Worm (Caenorhabditis elegans) whole organism, young adult: Measurements from ENCODE around the gene srb-11.

ENCODE experiments used
- C06A6.2 ChIP-seq: fragments of 200-800 bp; sonication (Bioruptor generic); conservative IDR thresholded peaks from 2 replicates; pipeline ENCODE4 v1.3.6; 2022; ENCODE audit warnings: missing genetic modification characterization, missing compliant biosample characterization
- C17E4.6 ChIP-seq: fragments of 200-800 bp; sonication (Bioruptor generic); IDR thresholded peaks from 2 replicates; pipeline ENCODE4 v1.3.6; 2022; ENCODE audit warnings: missing genetic modification reagents, missing genetic modification characterization, missing compliant biosample characterization
- F10E7.11 ChIP-seq: sonication (generic microtip); optimal IDR thresholded peaks from 2 replicates; lab custom pipeline; 2017; ENCODE audit warnings: mild to moderate bottlenecking, missing genetic modification characterization, moderate library complexity, missing compliant biosample characterization
- F23B12.7 ChIP-seq: sonication (generic microtip); optimal IDR thresholded peaks from 2 replicates; lab custom pipeline; 2017; ENCODE audit warnings: missing genetic modification characterization, mild to moderate bottlenecking, missing compliant biosample characterization, antibody characterized with exemption, moderate library complexity; ENCODE audit not compliant: insufficient read depth
- F57C9.4 ChIP-seq: sonication (generic microtip); optimal IDR thresholded peaks from 2 replicates; lab custom pipeline; 2017; ENCODE audit warnings: mild to moderate bottlenecking, missing genetic modification characterization, missing compliant biosample characterization
- K12H6.12 ChIP-seq: fragments of 200-800 bp; sonication (Bioruptor generic); optimal IDR thresholded peaks from 2 replicates; lab custom pipeline; 2018; ENCODE audit warnings: mild to moderate bottlenecking, missing genetic modification characterization, missing compliant biosample characterization
- ama-1 ChIP-seq, 3 experiments: fragments of 150-350 bp in 1 of 3; sonication (generic microtip) in 2 of 3; optimal IDR thresholded peaks; 2 replicates each; lab custom pipeline; 2014 to 2018; ENCODE audit warnings: missing biosample characterization in 2 of 3, missing genetic modification characterization in 2 of 3, missing genetic modification reagents in 2 of 3
- aptf-3 ChIP-seq: fragments of 200-800 bp; sonication (Bioruptor generic); IDR thresholded peaks from 2 replicates; pipeline ENCODE4 v1.3.6; 2022; ENCODE audit warnings: missing genetic modification characterization, missing compliant biosample characterization
- athp-1 ChIP-seq: sonication (generic microtip); optimal IDR thresholded peaks from 2 replicates; lab custom pipeline; 2017; ENCODE audit warnings: mild to moderate bottlenecking, missing genetic modification characterization, missing compliant biosample characterization
- attf-6 ChIP-seq: fragments of 200-800 bp; sonication (Bioruptor generic); IDR thresholded peaks from 2 replicates; pipeline ENCODE4 v1.3.6; 2022; ENCODE audit warnings: missing genetic modification reagents, missing genetic modification characterization, missing compliant biosample characterization
- bed-1 ChIP-seq: fragments of 200-800 bp; sonication (Bioruptor generic); IDR thresholded peaks from 2 replicates; pipeline ENCODE4 v1.3.6; 2022; ENCODE audit warnings: missing genetic modification reagents, missing genetic modification characterization, missing compliant biosample characterization
- bed-2 ChIP-seq: fragments of 200-800 bp; sonication (Bioruptor generic); IDR thresholded peaks from 2 replicates; pipeline ENCODE4 v1.3.6; 2022; ENCODE audit warnings: missing genetic modification reagents, missing genetic modification characterization, missing compliant biosample characterization
- ccch-3 ChIP-seq: fragments of 200-800 bp; sonication (Bioruptor generic); optimal IDR thresholded peaks from 2 replicates; lab custom pipeline; 2018; ENCODE audit warnings: mild to moderate bottlenecking, missing genetic modification characterization, missing compliant biosample characterization
- cebp-2 ChIP-seq: fragments of 200-800 bp; sonication (Bioruptor generic); IDR thresholded peaks from 2 replicates; pipeline ENCODE4 v1.3.6; 2022; ENCODE audit warnings: missing genetic modification characterization, missing compliant biosample characterization
- ceh-100 ChIP-seq: fragments of 200-800 bp; sonication (Bioruptor generic); IDR thresholded peaks from 2 replicates; pipeline ENCODE4 v1.3.6; 2022; ENCODE audit warnings: missing genetic modification reagents, missing genetic modification characterization, missing compliant biosample characterization
- ceh-27 ChIP-seq: fragments of 200-800 bp; sonication (Bioruptor generic); optimal IDR thresholded peaks from 2 replicates; lab custom pipeline; 2018; ENCODE audit warnings: mild to moderate bottlenecking, missing genetic modification characterization, moderate library complexity, missing compliant biosample characterization
- chd-7 ChIP-seq: sonication (generic microtip); optimal IDR thresholded peaks from 2 replicates; lab custom pipeline; 2016; ENCODE audit warnings: mild to moderate bottlenecking, missing genetic modification characterization, moderate library complexity, missing compliant biosample characterization
- die-1 ChIP-seq: sonication (generic microtip); optimal IDR thresholded peaks from 2 replicates; lab custom pipeline; 2016; ENCODE audit warnings: missing genotype, mild to moderate bottlenecking, missing genetic modification characterization, missing compliant biosample characterization
- dox-1 ChIP-seq: fragments of 200-800 bp; sonication (Bioruptor generic); IDR thresholded peaks from 2 replicates; pipeline ENCODE4 v1.3.6; 2022; ENCODE audit warnings: missing genetic modification reagents, missing genetic modification characterization, missing compliant biosample characterization
- dpl-1 ChIP-seq: fragments of 150-350 bp; optimal IDR thresholded peaks from 2 replicates; lab custom pipeline; 2014; ENCODE audit warnings: missing biosample characterization, missing genetic modification reagents, missing genetic modification characterization
- efl-1 ChIP-seq: fragments of 150-350 bp; optimal IDR thresholded peaks from 2 replicates; lab custom pipeline; 2014; ENCODE audit warnings: missing biosample characterization, missing genetic modification reagents, missing genetic modification characterization
- ekl-4 ChIP-seq: fragments of 200-800 bp; sonication (Bioruptor generic); IDR thresholded peaks from 2 replicates; pipeline ENCODE4 v1.3.6; 2022; ENCODE audit warnings: missing genetic modification reagents, missing genetic modification characterization, missing compliant biosample characterization
- hlh-12 ChIP-seq: sonication (generic microtip); optimal IDR thresholded peaks from 2 replicates; lab custom pipeline; 2016; ENCODE audit warnings: missing genetic modification characterization, missing compliant biosample characterization
- hlh-26 ChIP-seq: fragments of 200-800 bp; sonication (Bioruptor generic); conservative IDR thresholded peaks from 2 replicates; pipeline ENCODE4 v1.3.6; 2022; ENCODE audit warnings: missing genetic modification reagents, missing genetic modification characterization, missing compliant biosample characterization
- hsf-1 ChIP-seq: fragments of 200-800 bp; sonication (Bioruptor generic); IDR thresholded peaks from 2 replicates; pipeline ENCODE4 v1.3.6; 2022; ENCODE audit warnings: missing genetic modification reagents, missing genetic modification characterization, missing compliant biosample characterization
- lin-26 ChIP-seq: fragments of 200-800 bp; sonication (Bioruptor generic); IDR thresholded peaks from 2 replicates; pipeline ENCODE4 v1.3.6; 2022; ENCODE audit warnings: missing genetic modification reagents, missing genetic modification characterization, missing compliant biosample characterization
- lin-35 ChIP-seq, 3 experiments: fragments of 150-350 bp in 2 of 3; sonication (generic microtip) in 1 of 3; optimal IDR thresholded peaks; 2 replicates each; lab custom pipeline; 2014 to 2018; ENCODE audit warnings: missing biosample characterization in 3 of 3, missing genetic modification characterization in 3 of 3, missing genetic modification reagents in 3 of 3
- lin-40 ChIP-seq: sonication (generic microtip); optimal IDR thresholded peaks from 2 replicates; lab custom pipeline; 2016; ENCODE audit warnings: missing genetic modification characterization, mild to moderate bottlenecking, missing compliant biosample characterization, missing genotype, missing genetic modification reagents
- lin-54 ChIP-seq: fragments of 200-800 bp; sonication (Bioruptor generic); optimal IDR thresholded peaks from 2 replicates; lab custom pipeline; 2018; ENCODE audit warnings: mild to moderate bottlenecking, missing genetic modification characterization, missing compliant biosample characterization
- nfyb-1 ChIP-seq: fragments of 200-800 bp; sonication (Bioruptor generic); IDR thresholded peaks from 2 replicates; pipeline ENCODE4 v1.3.6; 2022; ENCODE audit warnings: missing genetic modification reagents, missing genetic modification characterization, missing compliant biosample characterization
- nhr-120 ChIP-seq: fragments of 200-800 bp; sonication (Bioruptor generic); IDR thresholded peaks from 2 replicates; pipeline ENCODE4 v1.3.6; 2022; ENCODE audit warnings: missing genetic modification characterization, missing compliant biosample characterization
- nhr-179 ChIP-seq: sonication (generic microtip); optimal IDR thresholded peaks from 2 replicates; lab custom pipeline; 2016; ENCODE audit warnings: mild to moderate bottlenecking, missing genetic modification characterization, missing compliant biosample characterization
- rcor-1 ChIP-seq: fragments of 200-800 bp; sonication (Bioruptor generic); IDR thresholded peaks from 2 replicates; pipeline ENCODE4 v1.3.6; 2022; ENCODE audit warnings: missing genetic modification reagents, missing genetic modification characterization, missing compliant biosample characterization
- repo-1 ChIP-seq: sonication (generic microtip); optimal IDR thresholded peaks from 2 replicates; lab custom pipeline; 2017; ENCODE audit warnings: mild to moderate bottlenecking, missing genetic modification characterization, missing compliant biosample characterization
- sdz-38 ChIP-seq: sonication (generic microtip); optimal IDR thresholded peaks from 2 replicates; lab custom pipeline; 2016; ENCODE audit warnings: missing genotype, missing genetic modification characterization, missing compliant biosample characterization
- snpc-1.1 ChIP-seq: sonication (generic microtip); optimal IDR thresholded peaks from 2 replicates; lab custom pipeline; 2017; ENCODE audit warnings: missing genetic modification characterization, mild to moderate bottlenecking, missing compliant biosample characterization, antibody characterized with exemption, moderate library complexity, missing genotype, missing genetic modification reagents; ENCODE audit not compliant: insufficient read depth
- snpc-1.3 ChIP-seq: sonication (generic microtip); optimal IDR thresholded peaks from 2 replicates; lab custom pipeline; 2017; ENCODE audit warnings: missing genetic modification characterization, mild to moderate bottlenecking, missing compliant biosample characterization, antibody characterized with exemption, moderate library complexity, missing genotype, missing genetic modification reagents; ENCODE audit not compliant: insufficient read depth
- snpc-4 ChIP-seq, 5 experiments: fragments of 150-350 bp in 1 of 5; sonication (generic microtip) in 4 of 5; optimal IDR thresholded peaks; 2 replicates each; lab custom pipeline; 2014 to 2018; ENCODE audit warnings: missing genetic modification characterization in 5 of 5, missing biosample characterization in 3 of 5, antibody characterized with exemption in 2 of 5, mild to moderate bottlenecking in 2 of 5, missing compliant biosample characterization in 2 of 5, missing genotype in 2 of 5, moderate library complexity in 2 of 5, missing genetic modification reagents in 1 of 5
- somi-1 ChIP-seq: fragments of 200-800 bp; sonication (Bioruptor generic); optimal IDR thresholded peaks from 2 replicates; lab custom pipeline; 2018; ENCODE audit warnings: mild to moderate bottlenecking, missing genetic modification characterization, missing compliant biosample characterization
- sptf-2 ChIP-seq: fragments of 200-800 bp; sonication (Bioruptor generic); optimal IDR thresholded peaks from 2 replicates; lab custom pipeline; 2018; ENCODE audit warnings: mild to moderate bottlenecking, missing genetic modification characterization, missing compliant biosample characterization
- tbp1 ChIP-seq: fragments of 200-800 bp; sonication (Bioruptor generic); optimal IDR thresholded peaks from 2 replicates; lab custom pipeline; 2018; ENCODE audit warnings: mild to moderate bottlenecking, missing genetic modification characterization, missing compliant biosample characterization
- unc-130 ChIP-seq: sonication (generic microtip); optimal IDR thresholded peaks from 2 replicates; lab custom pipeline; 2016; ENCODE audit warnings: missing genetic modification reagents, missing genetic modification characterization, missing compliant biosample characterization
- zfh-2 ChIP-seq: fragments of 200-800 bp; sonication (Bioruptor generic); conservative IDR thresholded peaks from 2 replicates; pipeline ENCODE4 v1.3.6; 2022; ENCODE audit warnings: missing genetic modification reagents, missing genetic modification characterization, missing compliant biosample characterization
- ztf-18 ChIP-seq: sonication (generic microtip); optimal IDR thresholded peaks from 2 replicates; lab custom pipeline; 2016; ENCODE audit warnings: missing genotype, mild to moderate bottlenecking, missing genetic modification characterization, missing compliant biosample characterization
- ztf-3 ChIP-seq: fragments of 200-800 bp; sonication (Bioruptor generic); optimal IDR thresholded peaks from 2 replicates; lab custom pipeline; 2018; ENCODE audit warnings: mild to moderate bottlenecking, missing genetic modification characterization, missing compliant biosample characterization
- ztf-6 ChIP-seq: fragments of 200-800 bp; sonication (Bioruptor generic); IDR thresholded peaks from 2 replicates; pipeline ENCODE4 v1.3.6; 2022; ENCODE audit warnings: missing genetic modification reagents, missing genetic modification characterization, missing compliant biosample characterization

srb-11 gene

ce11 chrIII:6449854-6450253 is 42.9 kb downstream of the srb-11 start:
- no peak for TF ChIP-seq F23B12.7 (tag; lab: Kevin White, UChicago)
- 0 out of 2 replicates have a peak, but pooled peaks have one; percentile 30 for TF ChIP-seq attf-6 (GFP tag; lab: Robert Waterston, UW)
- peak; percentile 46 for TF ChIP-seq repo-1 (tag; lab: Kevin White, UChicago)

ce11 chrIII:6447521-6447920 is 45.2 kb downstream of the srb-11 start:
- no peak for TF ChIP-seq nhr-120 (GFP tag; lab: Robert Waterston, UW)
- TF ChIP-seq lin-35 (GFP tag; optimal IDR thresholded peaks at IDR 0.05; lab: Kevin White, UChicago), result no peak
- no peak for TF ChIP-seq lin-26
- TF ChIP-seq C06A6.2 (GFP tag; lab: Robert Waterston, UW), result peak; percentile 57; the same call in 1 of the 2 replicates
- TF ChIP-seq die-1 (tag; lab: Kevin White, UChicago), result no peak
- no peak for TF ChIP-seq F10E7.11 (tag; lab: Kevin White, UChicago)
- TF ChIP-seq nhr-179 (tag; lab: Kevin White, UChicago), result no peak
- TF ChIP-seq aptf-3 (GFP tag; lab: Robert Waterston, UW), result no peak
- no peak for TF ChIP-seq C17E4.6
- no peak for TF ChIP-seq chd-7 (tag; lab: Kevin White, UChicago)
- TF ChIP-seq ztf-18 (tag; lab: Kevin White, UChicago), result no peak
- peak; percentile 7 for TF ChIP-seq somi-1
- no peak for TF ChIP-seq hlh-12 (tag; lab: Kevin White, UChicago)
- TF ChIP-seq bed-1 (GFP tag; lab: Robert Waterston, UW), result no peak
- TF ChIP-seq dpl-1, result no peak
- no peak for TF ChIP-seq ztf-3
- TF ChIP-seq zfh-2, result no peak
- no peak for TF ChIP-seq snpc-1.3 (tag; lab: Kevin White, UChicago)
- TF ChIP-seq F23B12.7 (tag; lab: Kevin White, UChicago), result no peak
- no peak for TF ChIP-seq rcor-1 (GFP tag; lab: Robert Waterston, UW)
- peak; percentile 13 for TF ChIP-seq lin-54
- TF ChIP-seq nfyb-1 (GFP tag; lab: Robert Waterston, UW), result no peak
- peak; percentile 36 for TF ChIP-seq lin-40
- no peak for TF ChIP-seq ekl-4 (GFP tag; lab: Robert Waterston, UW)
- no peak for TF ChIP-seq sdz-38 (tag; lab: Kevin White, UChicago)
- TF ChIP-seq F57C9.4 (tag; lab: Kevin White, UChicago), result no peak
- no peak for TF ChIP-seq ceh-100 (GFP tag; lab: Robert Waterston, UW)
- no peak for TF ChIP-seq ztf-6 (GFP tag; lab: Robert Waterston, UW)
- peak; percentile 7 for TF ChIP-seq K12H6.12 (tag; lab: Kevin White, UChicago)
- no peak for TF ChIP-seq tbp1 (GFP tag; lab: Kevin White, UChicago)
- TF ChIP-seq dox-1 (GFP tag; lab: Robert Waterston, UW), result 0 out of 2 replicates have a peak, but pooled peaks have one; percentile 44
- TF ChIP-seq cebp-2 (GFP tag; lab: Robert Waterston, UW), result no peak
- no peak for TF ChIP-seq hlh-26 (GFP tag; lab: Robert Waterston, UW)
- no peak for TF ChIP-seq snpc-1.1 (tag; lab: Kevin White, UChicago)
- no peak for TF ChIP-seq ama-1 (optimal IDR thresholded peaks at IDR 0.05; lab: Kevin White, UChicago)
- no peak for TF ChIP-seq ama-1 (GFP tag; optimal IDR thresholded peaks at IDR 0.05; lab: Kevin White, UChicago)
- no peak for TF ChIP-seq ceh-27 (GFP tag; lab: Kevin White, UChicago)
- no peak for TF ChIP-seq efl-1 (GFP tag; lab: Kevin White, UChicago)
- TF ChIP-seq athp-1 (tag; lab: Kevin White, UChicago), result no peak
- TF ChIP-seq bed-2, result no peak
- no peak for TF ChIP-seq sptf-2 (GFP tag; lab: Kevin White, UChicago)
- TF ChIP-seq ccch-3 (GFP tag; lab: Kevin White, UChicago), result no peak
- no peak for TF ChIP-seq hsf-1 (GFP tag; lab: Robert Waterston, UW)
- TF ChIP-seq snpc-4 (GFP tag; optimal IDR thresholded peaks at IDR 0.05; lab: Kevin White, UChicago), result no peak
- TF ChIP-seq snpc-4 (tag; optimal IDR thresholded peaks at IDR 0.05; lab: Kevin White, UChicago), result no peak
- TF ChIP-seq unc-130 (GFP tag; lab: Kevin White, UChicago), result no peak
